Worm (Caenorhabditis elegans) whole organism, L3 larva: ENCODE data around the gene ech-3.

Source experiments
- ZK546.5 ChIP-seq: sonication (generic microtip); optimal IDR thresholded peaks from 2 replicates; lab custom pipeline; 2017; ENCODE audit warnings: missing biosample characterization, missing genetic modification characterization
- ceh-16 ChIP-seq: sonication (generic microtip); optimal IDR thresholded peaks from 2 replicates; lab custom pipeline; 2017; ENCODE audit warnings: missing biosample characterization, missing genetic modification characterization
- fkh-10 ChIP-seq: sonication (generic microtip); optimal IDR thresholded peaks from 2 replicates; lab custom pipeline; 2017; ENCODE audit warnings: missing biosample characterization, missing genetic modification reagents, missing genetic modification characterization
- nhr-28 ChIP-seq: fragments of 150-350 bp; optimal IDR thresholded peaks from 2 replicates; lab custom pipeline; 2014; ENCODE audit warnings: missing biosample characterization, missing genetic modification characterization
- pha-4 ChIP-seq: fragments of 150-350 bp; optimal IDR thresholded peaks from 2 replicates; lab custom pipeline; 2014; ENCODE audit warnings: missing biosample characterization, missing genetic modification reagents, missing genetic modification characterization
- pqm-1 ChIP-seq: fragments of 150-350 bp; optimal IDR thresholded peaks from 2 replicates; lab custom pipeline; 2017; ENCODE audit warnings: missing biosample characterization, missing genetic modification characterization, inconsistent platforms
- unc-39 ChIP-seq: sonication (generic microtip); optimal IDR thresholded peaks from 4 replicates; lab custom pipeline; 2017; ENCODE audit warnings: missing biosample characterization, missing genetic modification characterization
- zag-1 ChIP-seq: fragments of 150-350 bp; optimal IDR thresholded peaks from 2 replicates; lab custom pipeline; 2014; ENCODE audit warnings: missing biosample characterization, missing genetic modification characterization
- ztf-4 ChIP-seq: fragments of 150-350 bp; optimal IDR thresholded peaks from 2 replicates; lab custom pipeline; 2014; ENCODE audit warnings: missing biosample characterization, missing genetic modification characterization

- no peak for TF ChIP-seq fkh-10 (GFP tag; lab: Kevin White, UChicago)
- no peak for TF ChIP-seq pha-4 (tag; lab: Kevin White, UChicago)
- no peak for TF ChIP-seq zag-1 (tag; lab: Kevin White, UChicago)
- TF ChIP-seq pqm-1 = no peak
- no peak for TF ChIP-seq unc-39 (tag; lab: Kevin White, UChicago)
- no peak for TF ChIP-seq ceh-16 (tag; lab: Kevin White, UChicago)
- no peak for TF ChIP-seq ztf-4 (tag; lab: Kevin White, UChicago)
- no peak for TF ChIP-seq ZK546.5 (tag; lab: Kevin White, UChicago)
- TF ChIP-seq nhr-28 (tag; lab: Kevin White, UChicago) = no peak
Observed at ce11 chrV:8039606-8040005, 17.6 kb downstream of the ech-3 start.
